Fruit fly (Drosophila melanogaster): Measurements from ENCODE around the gene wol.

The wol gene

DNA sequence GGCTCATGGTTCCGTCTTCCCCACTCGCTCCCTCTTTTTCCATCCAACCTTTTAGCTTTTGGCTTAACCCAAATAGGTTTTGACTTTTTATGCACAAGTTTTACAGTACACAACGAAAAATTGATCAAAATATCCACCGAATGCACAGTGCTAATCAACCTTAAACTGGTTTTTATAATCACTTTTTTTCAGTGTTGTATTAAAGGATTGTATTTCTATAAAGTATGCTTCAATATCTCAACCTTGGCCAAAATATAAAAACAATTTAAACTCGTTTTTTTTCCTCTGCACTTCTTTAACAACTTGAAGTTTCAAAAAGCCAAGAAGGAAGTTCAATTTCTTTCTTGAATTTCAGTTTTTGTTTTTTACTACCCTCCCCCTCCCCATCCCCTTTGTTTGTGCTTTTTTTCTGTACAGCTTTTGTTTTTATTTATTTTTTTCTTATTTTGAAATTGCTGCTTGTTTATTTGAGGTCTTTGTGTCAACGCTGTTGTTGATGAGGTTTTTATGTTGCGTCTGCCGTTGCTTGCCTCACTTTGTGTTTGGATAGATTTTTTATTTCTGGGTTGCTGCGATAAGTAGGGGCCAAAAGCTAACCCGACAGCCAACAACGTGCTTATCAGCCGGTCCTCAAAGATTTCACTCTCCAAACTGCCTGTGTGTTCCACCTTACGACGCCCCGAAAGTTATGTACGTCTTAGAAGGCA is 17.7 kb downstream of the wol start (continued):
- TF ChIP-seq crol (GFP tag; IDR thresholded peaks at IDR 0.05): 0 out of 2 replicates have a peak, but pooled peaks have one; percentile 1
- TF ChIP-seq CG7556 (GFP tag; optimal IDR thresholded peaks at IDR 0.05): peak; percentile 22
- TF ChIP-seq CG31441 (GFP tag; IDR thresholded peaks at IDR 0.05): peak; percentile 49
- peak; percentile 17 for TF ChIP-seq CG12391 (tag; optimal IDR thresholded peaks at IDR 0.05)
- peak; percentile 30 for TF ChIP-seq CG2712 (tag; optimal IDR thresholded peaks at IDR 0.05)
- no peak for TF ChIP-seq p53 (GFP tag; optimal IDR thresholded peaks at IDR 0.05)
- peak; percentile 29 for TF ChIP-seq CG10979 (tag; optimal IDR thresholded peaks at IDR 0.05)
- peak; percentile 15 for TF ChIP-seq CG17568 (GFP tag; optimal IDR thresholded peaks at IDR 0.05)
- no peak for TF ChIP-seq stwl (tag; optimal IDR thresholded peaks at IDR 0.05)
- TF ChIP-seq shn (GFP tag; optimal IDR thresholded peaks at IDR 0.05): no peak
- TF ChIP-seq CG34224 (GFP tag; IDR thresholded peaks at IDR 0.05; ENCODE audit: partially characterized antibody): no peak
- no peak; the same call in 1 of the 2 replicates for TF ChIP-seq Xrp1 (GFP tag; IDR thresholded peaks at IDR 0.05)
- TF ChIP-seq CG17385 (GFP tag; optimal IDR thresholded peaks at IDR 0.05): peak; percentile 6
- no peak for TF ChIP-seq Bteb2 (GFP tag; optimal IDR thresholded peaks at IDR 0.05)
- 0 out of 3 replicates have a peak, but pooled peaks have one; percentile 20 for TF ChIP-seq CG17361 (GFP tag; IDR thresholded peaks at IDR 0.05)
- TF ChIP-seq Oli (tag; optimal IDR thresholded peaks at IDR 0.05): peak; percentile 40
- TF ChIP-seq CG30403 (GFP tag; optimal IDR thresholded peaks at IDR 0.05): peak; percentile 12
- TF ChIP-seq dpn (GFP tag; optimal IDR thresholded peaks at IDR 0.05): peak in 1 of 2 experiments; percentile 3
- peak; percentile 28 for TF ChIP-seq CG8388 (GFP tag; optimal IDR thresholded peaks at IDR 0.05)
- peak; percentile 44 for TF ChIP-seq CG17359 (tag; optimal IDR thresholded peaks at IDR 0.05)
- peak; percentile 3 for TF ChIP-seq CG10267 (tag; optimal IDR thresholded peaks at IDR 0.05)
- peak in 1 of 2 experiments; percentile 20 for TF ChIP-seq Eip74EF (GFP tag; optimal IDR thresholded peaks at IDR 0.05)
- peak; percentile 4 for TF ChIP-seq odd (GFP tag; optimal IDR thresholded peaks at IDR 0.05)
- peak; percentile 27 for TF ChIP-seq lab (GFP tag; optimal IDR thresholded peaks at IDR 0.05)
- no peak for TF ChIP-seq da (GFP tag; optimal IDR thresholded peaks at IDR 0.05)
- TF ChIP-seq Nf-YA (GFP tag; IDR thresholded peaks at IDR 0.05): no peak
- TF ChIP-seq Med (GFP tag): peak; percentile 48
- peak; percentile 52 for TF ChIP-seq fd64A (GFP tag; optimal IDR thresholded peaks at IDR 0.05)
- peak; percentile 88 for TF ChIP-seq sens (GFP tag)
- TF ChIP-seq otp (GFP tag; IDR thresholded peaks at IDR 0.05): no peak
- peak; percentile 3 for TF ChIP-seq Abd-B (GFP tag; optimal IDR thresholded peaks at IDR 0.05)
- no peak for TF ChIP-seq Dip2 (GFP tag; IDR thresholded peaks at IDR 0.05)
- TF ChIP-seq CG17829 (tag; optimal IDR thresholded peaks at IDR 0.05): peak; percentile 5
- TF ChIP-seq Awh (GFP tag; IDR thresholded peaks at IDR 0.05): peak; percentile 45; the same call in 1 of the 2 replicates
- peak; percentile 21 for TF ChIP-seq CG1603 (tag; optimal IDR thresholded peaks at IDR 0.05)
- peak; percentile 11 for TF ChIP-seq ewg (GFP tag; optimal IDR thresholded peaks at IDR 0.05)
- no peak for TF ChIP-seq NFAT (GFP tag; IDR thresholded peaks at IDR 0.05)
- TF ChIP-seq Blimp-1 (GFP tag; optimal IDR thresholded peaks at IDR 0.05): peak; percentile 32
- TF ChIP-seq CG14441 (GFP tag; IDR thresholded peaks at IDR 0.05): no peak
- peak; percentile 21 for TF ChIP-seq CG4424 (GFP tag; optimal IDR thresholded peaks at IDR 0.05)
- peak; percentile 23 for TF ChIP-seq Fer1 (GFP tag; optimal IDR thresholded peaks at IDR 0.05)
- TF ChIP-seq Xbp1 (GFP tag; optimal IDR thresholded peaks at IDR 0.05): peak; percentile 35
- no peak for TF ChIP-seq ttk (GFP tag; IDR thresholded peaks at IDR 0.05)
- TF ChIP-seq Hr78 (GFP tag; optimal IDR thresholded peaks at IDR 0.05): peak in 1 of 2 experiments; percentile 37
- TF ChIP-seq Lim3 (GFP tag; IDR thresholded peaks at IDR 0.05): no peak
- TF ChIP-seq TFAM (GFP tag; optimal IDR thresholded peaks at IDR 0.05): no peak
- peak; percentile 34 for TF ChIP-seq CG10431 (GFP tag; optimal IDR thresholded peaks at IDR 0.05)
- TF ChIP-seq unpg (GFP tag; optimal IDR thresholded peaks at IDR 0.05): peak; percentile 38
